Worm (Caenorhabditis elegans) whole organism, L4 larva: ENCODE data around the gene nhr-131.

Experiments
- ZK337.2 ChIP-seq: fragments of 200-800 bp; sonication (Bioruptor generic); IDR thresholded peaks from 2 replicates; pipeline ENCODE4 v1.3.6; 2022; ENCODE audit warnings: missing genetic modification reagents, missing genetic modification characterization, missing compliant biosample characterization
- ceh-62 ChIP-seq: sonication (generic microtip); optimal IDR thresholded peaks from 2 replicates; lab custom pipeline; 2017; ENCODE audit warnings: missing biosample characterization, missing genetic modification characterization
- ceh-82 ChIP-seq: sonication (generic microtip); optimal IDR thresholded peaks from 2 replicates; lab custom pipeline; 2017; ENCODE audit warnings: missing biosample characterization, missing genetic modification characterization
- daf-16 ChIP-seq, 3 experiments: sonication (generic microtip); optimal IDR thresholded peaks; 2 replicates each; lab custom pipeline; 2016 to 2017; ENCODE audit warnings: missing genetic modification characterization in 3 of 3, missing genetic modification reagents in 3 of 3, mild to moderate bottlenecking in 2 of 3, missing compliant biosample characterization in 2 of 3, missing biosample characterization in 1 of 3, moderate library complexity in 1 of 3
- dmd-8 ChIP-seq: fragments of 200-800 bp; sonication (Bioruptor generic); IDR thresholded peaks from 2 replicates; pipeline ENCODE4 v1.3.6; 2022; ENCODE audit warnings: missing genetic modification characterization, missing compliant biosample characterization
- hlh-30 ChIP-seq: sonication (generic microtip); optimal IDR thresholded peaks from 2 replicates; lab custom pipeline; 2017; ENCODE audit warnings: antibody characterized with exemption, mild to moderate bottlenecking, missing genetic modification characterization, missing compliant biosample characterization; ENCODE audit not compliant: insufficient read depth
- jun-1 ChIP-seq: fragments of 150-350 bp; optimal IDR thresholded peaks from 2 replicates; lab custom pipeline; 2014; ENCODE audit warnings: missing biosample characterization, missing genetic modification reagents, missing genetic modification characterization
- mxl-2 ChIP-seq: fragments of 200-800 bp; sonication (Bioruptor generic); conservative IDR thresholded peaks from 2 replicates; pipeline ENCODE4 v1.3.6; 2022; ENCODE audit warnings: missing genetic modification reagents, missing genetic modification characterization, missing compliant biosample characterization
- nhr-25 ChIP-seq: sonication (generic microtip); optimal IDR thresholded peaks from 2 replicates; lab custom pipeline; 2017; ENCODE audit warnings: missing genetic modification characterization, mild to moderate bottlenecking, missing compliant biosample characterization, antibody characterized with exemption, moderate library complexity, borderline replicate concordance; ENCODE audit not compliant: insufficient read depth
- pha-4 ChIP-seq, 2 experiments: fragments of 150-350 bp in 1 of 2; fragments of 200-800 bp in 1 of 2; sonication (Bioruptor generic) in 1 of 2; IDR thresholded peaks in 1 of 2; optimal IDR thresholded peaks in 1 of 2; 2 replicates each; pipeline versions ENCODE4 v1.3.6 to Lab custom; 2014 to 2022; ENCODE audit warnings: missing genetic modification characterization in 2 of 2, missing genetic modification reagents in 2 of 2, missing biosample characterization in 1 of 2, missing compliant biosample characterization in 1 of 2
- spr-3 ChIP-seq: fragments of 200-800 bp; sonication (Bioruptor generic); optimal IDR thresholded peaks from 2 replicates; lab custom pipeline; 2018; ENCODE audit warnings: mild to moderate bottlenecking, missing genetic modification characterization, missing compliant biosample characterization
- unc-130 ChIP-seq: sonication (generic microtip); optimal IDR thresholded peaks from 2 replicates; lab custom pipeline; 2016; ENCODE audit warnings: missing genetic modification reagents, missing genetic modification characterization, missing compliant biosample characterization
- zag-1 ChIP-seq: fragments of 150-350 bp; optimal IDR thresholded peaks from 2 replicates; lab custom pipeline; 2014; ENCODE audit warnings: missing biosample characterization, missing genetic modification characterization

DNA sequence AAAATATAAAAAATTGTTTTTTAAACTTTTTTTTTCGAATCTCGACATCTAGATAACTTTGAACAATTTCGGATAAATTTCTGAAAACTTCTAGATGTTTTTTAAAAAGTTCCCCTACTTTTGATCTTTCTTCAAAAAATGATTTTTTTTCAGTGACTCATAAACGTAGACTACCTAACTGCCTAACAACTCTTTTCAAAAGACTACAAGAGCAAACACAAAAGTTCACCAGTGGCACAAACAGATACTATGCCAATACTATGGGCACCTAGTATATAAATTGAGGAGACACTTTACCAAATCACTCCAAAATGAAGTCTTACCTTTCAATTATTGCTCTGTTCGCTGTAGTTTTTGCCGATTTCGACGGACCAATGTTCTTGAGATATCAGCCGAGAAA is 9.6 kb downstream of the nhr-131 start, which contains the start of gene srlf-35:
- TF ChIP-seq nhr-25 (tag; lab: Kevin White, UChicago) (no peak), ceh-82 (tag; lab: Kevin White, UChicago) (no peak), ZK337.2 (GFP tag; lab: Robert Waterston, UW) (no peak), mxl-2 (GFP tag; lab: Robert Waterston, UW) (no peak), daf-16 (GFP tag; optimal IDR thresholded peaks at IDR 0.05; lab: Kevin White, UChicago) (no peak), daf-16 (tag; optimal IDR thresholded peaks at IDR 0.05; lab: Kevin White, UChicago) (no peak), zag-1 (tag; lab: Kevin White, UChicago) (no peak), hlh-30 (tag; lab: Kevin White, UChicago) (no peak), pha-4 (GFP tag; IDR thresholded peaks at IDR 0.05; lab: Robert Waterston, UW) (no peak), pha-4 (tag; optimal IDR thresholded peaks at IDR 0.05; lab: Kevin White, UChicago) (no peak), ceh-62 (no peak), jun-1 (no peak), unc-130 (GFP tag; lab: Kevin White, UChicago) (no peak), spr-3 (GFP tag; lab: Kevin White, UChicago) (no peak), dmd-8 (GFP tag; lab: Robert Waterston, UW) (no peak)
